Worm (Caenorhabditis elegans): ENCODE data around the gene arrd-6.

Gene arrd-6

ce11 chrII:11167039-11167438 is 24.5 kb downstream of the arrd-6 start (continued):
- no peak for TF ChIP-seq ztf-4 (tag; optimal IDR thresholded peaks at IDR 0.05)

- no peak for TF ChIP-seq daf-12 (tag; optimal IDR thresholded peaks at IDR 0.05)
- TF ChIP-seq lsy-12 (tag; optimal IDR thresholded peaks at IDR 0.05), result no peak
Observed at ce11 chrII:11175347-11175746, 32.8 kb downstream of the arrd-6 start.

ce11 chrII:11176441-11176840 is 33.9 kb downstream of the arrd-6 start:
- no peak for TF ChIP-seq jun-1 (tag; optimal IDR thresholded peaks at IDR 0.05)
- no peak for TF ChIP-seq lsy-12 (tag; optimal IDR thresholded peaks at IDR 0.05)
- TF ChIP-seq lin-15B (tag; optimal IDR thresholded peaks at IDR 0.05), result peak; percentile 11
- no peak for TF ChIP-seq lin-39 (tag; optimal IDR thresholded peaks at IDR 0.05)
- no peak for TF ChIP-seq elt-1 (tag; optimal IDR thresholded peaks at IDR 0.05)
- TF ChIP-seq elt-3 (tag; optimal IDR thresholded peaks at IDR 0.05), result no peak
- TF ChIP-seq egl-27 (tag; optimal IDR thresholded peaks at IDR 0.05), result no peak
- no peak for TF ChIP-seq nhr-25 (tag; optimal IDR thresholded peaks at IDR 0.05)
- no peak for TF ChIP-seq ceh-82 (tag; optimal IDR thresholded peaks at IDR 0.05)
- TF ChIP-seq nhr-23 (tag; optimal IDR thresholded peaks at IDR 0.05), result no peak
- TF ChIP-seq nfya-1 (tag; optimal IDR thresholded peaks at IDR 0.05; ENCODE audit: insufficient read depth), result peak; percentile 7

ce11 chrII:11177376-11177775 is 34.8 kb downstream of the arrd-6 start, which contains the start of gene F37H8.6:
Gene F37H8.6, minus strand, starts transcription at chrII:11177476.
- TF ChIP-seq hmg-11 (tag; optimal IDR thresholded peaks at IDR 0.05) (no peak), unc-39 (tag; optimal IDR thresholded peaks at IDR 0.05) (no peak), nfya-1 (tag; optimal IDR thresholded peaks at IDR 0.05; ENCODE audit: insufficient read depth) (no peak), ceh-28 (tag; optimal IDR thresholded peaks at IDR 0.05) (no peak), ztf-11 (tag; optimal IDR thresholded peaks at IDR 0.05) (no peak), ceh-9 (tag; optimal IDR thresholded peaks at IDR 0.05) (no peak), pqm-1 (tag; optimal IDR thresholded peaks at IDR 0.05) (no peak)

- no peak for TF ChIP-seq tbx-2 (tag; optimal IDR thresholded peaks at IDR 0.05)
- no peak for TF ChIP-seq elt-1 (tag; optimal IDR thresholded peaks at IDR 0.05)
- TF ChIP-seq snpc-4 (tag; optimal IDR thresholded peaks at IDR 0.05), result no peak
- no peak for TF ChIP-seq elt-3 (tag; optimal IDR thresholded peaks at IDR 0.05)
- TF ChIP-seq ceh-82 (tag; optimal IDR thresholded peaks at IDR 0.05), result no peak
- no peak for TF ChIP-seq nhr-11 (tag; optimal IDR thresholded peaks at IDR 0.05)
- no peak for TF ChIP-seq pha-4 (tag; optimal IDR thresholded peaks at IDR 0.05)
- no peak for TF ChIP-seq hmg-11 (tag; optimal IDR thresholded peaks at IDR 0.05)
- no peak for TF ChIP-seq nhr-23 (tag; optimal IDR thresholded peaks at IDR 0.05)
- no peak for TF ChIP-seq jun-1 (tag; optimal IDR thresholded peaks at IDR 0.05)
- TF ChIP-seq ceh-28 (tag; optimal IDR thresholded peaks at IDR 0.05), result no peak
- TF ChIP-seq ztf-11 (tag; optimal IDR thresholded peaks at IDR 0.05), result no peak
- TF ChIP-seq skn-1 (tag; optimal IDR thresholded peaks at IDR 0.05), result no peak
- no peak for TF ChIP-seq ztf-4 (tag; optimal IDR thresholded peaks at IDR 0.05)
- no peak for TF ChIP-seq ceh-16 (tag; optimal IDR thresholded peaks at IDR 0.05)
- TF ChIP-seq nfya-1 (tag; optimal IDR thresholded peaks at IDR 0.05; ENCODE audit: insufficient read depth), result no peak
- TF ChIP-seq fos-1 (tag; optimal IDR thresholded peaks at IDR 0.05), result no peak
- TF ChIP-seq lin-39 (tag; optimal IDR thresholded peaks at IDR 0.05), result no peak
Observed at ce11 chrII:11178737-11179136, 36.2 kb downstream of the arrd-6 start.

- peak; percentile 46 for TF ChIP-seq nhr-43 (tag; optimal IDR thresholded peaks at IDR 0.05; ENCODE audit: poor library complexity, severe bottlenecking)
- TF ChIP-seq ztf-4 (tag; optimal IDR thresholded peaks at IDR 0.05), result no peak
- no peak for TF ChIP-seq lin-15B (tag; optimal IDR thresholded peaks at IDR 0.05)
- peak; percentile 30 for TF ChIP-seq nfya-1 (tag; optimal IDR thresholded peaks at IDR 0.05; ENCODE audit: insufficient read depth)
- no peak for TF ChIP-seq lin-39 (tag; optimal IDR thresholded peaks at IDR 0.05)
- peak; percentile 61 for TF ChIP-seq elt-2 (tag; optimal IDR thresholded peaks at IDR 0.05)
- TF ChIP-seq pqm-1 (tag; optimal IDR thresholded peaks at IDR 0.05), result peak; percentile 73
- TF ChIP-seq R02D3.7 (tag; optimal IDR thresholded peaks at IDR 0.05), result no peak
- TF ChIP-seq fkh-2 (tag; optimal IDR thresholded peaks at IDR 0.05), result no peak
- TF ChIP-seq fkh-10 (GFP tag; optimal IDR thresholded peaks at IDR 0.05), result no peak
- TF ChIP-seq sea-2 (GFP tag; optimal IDR thresholded peaks at IDR 0.05), result no peak
- no peak for TF ChIP-seq ceh-28 (tag; optimal IDR thresholded peaks at IDR 0.05)
Observed at ce11 chrII:11181250-11181704, 38.7 kb downstream of the arrd-6 start, which contains the start of gene bigr-1. Gene bigr-1, plus strand, starts transcription at chrII:11181654.

All from whole organism, L3 larva.